Worm (Caenorhabditis elegans) whole organism, early embryonic: Measurements from ENCODE around the gene ima-3.

Experiments
- B0310.2 ChIP-seq: sonication (generic microtip); optimal IDR thresholded peaks from 2 replicates; lab custom pipeline; 2016; ENCODE audit warnings: mild to moderate bottlenecking, missing genetic modification characterization, missing compliant biosample characterization
- F13C5.2 ChIP-seq: sonication (generic microtip); optimal IDR thresholded peaks from 2 replicates; lab custom pipeline; 2017; ENCODE audit warnings: mild to moderate bottlenecking, missing genetic modification characterization, inconsistent platforms, missing compliant biosample characterization
- ama-1 ChIP-seq: fragments of 150-350 bp; optimal IDR thresholded peaks from 2 replicates; lab custom pipeline; 2014
- ceh-13 ChIP-seq: fragments of 200-800 bp; sonication (Bioruptor generic); optimal IDR thresholded peaks from 2 replicates; lab custom pipeline; 2018; ENCODE audit warnings: mild to moderate bottlenecking, missing genetic modification characterization, missing compliant biosample characterization
- ceh-36 ChIP-seq: sonication (generic microtip); optimal IDR thresholded peaks from 2 replicates; lab custom pipeline; 2016; ENCODE audit warnings: missing genetic modification characterization, inconsistent platforms, missing compliant biosample characterization
- ets-7 ChIP-seq: sonication (generic microtip); optimal IDR thresholded peaks from 2 replicates; lab custom pipeline; 2016; ENCODE audit warnings: missing genotype, missing genetic modification characterization, missing compliant biosample characterization
- flt-1 ChIP-seq: fragments of 200-800 bp; sonication (Bioruptor generic); IDR thresholded peaks from 2 replicates; pipeline ENCODE4 v1.3.6; 2022; ENCODE audit warnings: missing genetic modification characterization, missing compliant biosample characterization
- hmbx-1 ChIP-seq: sonication (generic microtip); optimal IDR thresholded peaks from 2 replicates; lab custom pipeline; 2016; ENCODE audit warnings: mild to moderate bottlenecking, missing genetic modification characterization, missing compliant biosample characterization
- hmg-4 ChIP-seq: fragments of 200-800 bp; sonication (Bioruptor generic); optimal IDR thresholded peaks from 2 replicates; lab custom pipeline; 2018; ENCODE audit warnings: mild to moderate bottlenecking, missing genetic modification characterization, missing compliant biosample characterization
- hnd-1 ChIP-seq: sonication (generic microtip); optimal IDR thresholded peaks from 2 replicates; lab custom pipeline; 2016; ENCODE audit warnings: missing genetic modification characterization, missing compliant biosample characterization
- pes-1 ChIP-seq: fragments of 200-800 bp; sonication (Bioruptor generic); IDR thresholded peaks from 2 replicates; pipeline ENCODE4 v1.3.6; 2022; ENCODE audit warnings: missing genetic modification reagents, missing genetic modification characterization, missing compliant biosample characterization
- scrt-1 ChIP-seq: fragments of 200-800 bp; sonication (Bioruptor generic); IDR thresholded peaks from 2 replicates; pipeline ENCODE4 v1.3.6; 2022; ENCODE audit warnings: missing genetic modification characterization, missing compliant biosample characterization
- tbx-11 ChIP-seq: fragments of 200-800 bp; sonication (Bioruptor generic); IDR thresholded peaks from 2 replicates; pipeline ENCODE4 v1.3.6; 2022; ENCODE audit warnings: missing genetic modification characterization, missing compliant biosample characterization
- tra-4 ChIP-seq: sonication (generic microtip); optimal IDR thresholded peaks from 2 replicates; lab custom pipeline; 2017; ENCODE audit warnings: missing genetic modification characterization, missing compliant biosample characterization

- no peak for TF ChIP-seq flt-1 (GFP tag; lab: Robert Waterston, UW)
- TF ChIP-seq ama-1: no peak
- no peak for TF ChIP-seq pes-1 (GFP tag; lab: Robert Waterston, UW)
- TF ChIP-seq ets-7 (tag; lab: Kevin White, UChicago): no peak
- TF ChIP-seq hmg-4 (GFP tag; lab: Kevin White, UChicago): no peak
- TF ChIP-seq F13C5.2 (tag; lab: Kevin White, UChicago): no peak
- TF ChIP-seq B0310.2: no peak
- TF ChIP-seq hnd-1 (tag; lab: Kevin White, UChicago): no peak
- no peak for TF ChIP-seq ceh-36 (tag; lab: Kevin White, UChicago)
- no peak for TF ChIP-seq ceh-13 (GFP tag; lab: Kevin White, UChicago)
- TF ChIP-seq scrt-1 (GFP tag; lab: Robert Waterston, UW): no peak
- no peak for TF ChIP-seq hmbx-1
- TF ChIP-seq tra-4 (tag; lab: Kevin White, UChicago): no peak
- no peak for TF ChIP-seq tbx-11 (GFP tag; lab: Robert Waterston, UW)
Observed at ce11 chrIV:7512617-7513233, 48.7 kb downstream of the ima-3 start, which contains the start of the genes plc-4 and R05G6.4.
